Worm (Caenorhabditis elegans) whole organism, late embryonic: ENCODE measurements around the gene msp-40.

Experiments used
- T23F11.4 ChIP-seq: fragments of 200-800 bp; sonication (Bioruptor generic); optimal IDR thresholded peaks from 2 replicates; lab custom pipeline; 2018; ENCODE audit warnings: mild to moderate bottlenecking, missing genetic modification characterization, missing compliant biosample characterization
- Y22D7AL.16 ChIP-seq: sonication (generic microtip); optimal IDR thresholded peaks from 2 replicates; lab custom pipeline; 2016; ENCODE audit warnings: missing genetic modification characterization, missing compliant biosample characterization
- ahr-1 ChIP-seq: sonication (generic microtip); optimal IDR thresholded peaks from 2 replicates; lab custom pipeline; 2016; ENCODE audit warnings: missing genetic modification characterization, missing compliant biosample characterization
- ama-1 ChIP-seq: fragments of 150-350 bp; optimal IDR thresholded peaks from 2 replicates; lab custom pipeline; 2014
- ceh-6 ChIP-seq: fragments of 200-800 bp; sonication (Bioruptor generic); optimal IDR thresholded peaks from 2 replicates; lab custom pipeline; 2018; ENCODE audit warnings: mild to moderate bottlenecking, missing genetic modification characterization, missing compliant biosample characterization
- dmd-4 ChIP-seq: sonication (generic microtip); optimal IDR thresholded peaks from 2 replicates; lab custom pipeline; 2016; ENCODE audit warnings: borderline replicate concordance, missing genetic modification characterization, missing compliant biosample characterization
- nfya-1 ChIP-seq: sonication (generic microtip); optimal IDR thresholded peaks from 2 replicates; lab custom pipeline; 2017; ENCODE audit warnings: missing genetic modification characterization, mild to moderate bottlenecking, missing compliant biosample characterization, antibody characterized with exemption, moderate library complexity
- npax-4 ChIP-seq: sonication (generic microtip); optimal IDR thresholded peaks from 2 replicates; lab custom pipeline; 2016; ENCODE audit warnings: missing genetic modification characterization, missing compliant biosample characterization
- pqm-1 ChIP-seq: sonication (generic microtip); optimal IDR thresholded peaks from 2 replicates; lab custom pipeline; 2016; ENCODE audit warnings: missing genetic modification characterization, missing compliant biosample characterization
- rnt-1 ChIP-seq: sonication (generic microtip); optimal IDR thresholded peaks from 2 replicates; lab custom pipeline; 2016; ENCODE audit warnings: missing genetic modification characterization, missing compliant biosample characterization
- sox-4 ChIP-seq: sonication (generic microtip); optimal IDR thresholded peaks from 2 replicates; lab custom pipeline; 2017; ENCODE audit warnings: mild to moderate bottlenecking, missing genetic modification characterization, inconsistent platforms, missing compliant biosample characterization
- tbx-2 ChIP-seq: sonication (generic microtip); optimal IDR thresholded peaks from 2 replicates; lab custom pipeline; 2016; ENCODE audit warnings: missing genetic modification characterization, missing compliant biosample characterization
- tbx-7 ChIP-seq: sonication (generic microtip); optimal IDR thresholded peaks from 2 replicates; lab custom pipeline; 2016; ENCODE audit warnings: missing genotype, missing genetic modification characterization, missing compliant biosample characterization
- unc-3 ChIP-seq, 2 experiments: fragments of 200-800 bp in 1 of 2; sonication (Bioruptor generic) in 1 of 2; sonication (generic microtip) in 1 of 2; conservative IDR thresholded peaks in 1 of 2; optimal IDR thresholded peaks in 1 of 2; 2 replicates each; pipeline versions ENCODE4 v1.3.6 to Lab custom; 2016 to 2022; ENCODE audit warnings: missing compliant biosample characterization in 2 of 2, missing genetic modification characterization in 2 of 2, missing genetic modification reagents in 1 of 2

- TF ChIP-seq tbx-2 (tag; lab: Kevin White, UChicago) = no peak
- TF ChIP-seq pqm-1 = no peak
- TF ChIP-seq nfya-1 (tag; lab: Kevin White, UChicago) = no peak
- no peak for TF ChIP-seq npax-4 (tag; lab: Kevin White, UChicago)
- TF ChIP-seq ama-1 (lab: Kevin White, UChicago) = no peak
- no peak for TF ChIP-seq Y22D7AL.16 (tag; lab: Kevin White, UChicago)
- TF ChIP-seq ceh-6 = no peak
- no peak for TF ChIP-seq T23F11.4 (GFP tag; lab: Kevin White, UChicago)
- no peak for TF ChIP-seq sox-4 (tag; lab: Kevin White, UChicago)
- no peak for TF ChIP-seq unc-3 (GFP tag; conservative IDR thresholded peaks at IDR 0.05; lab: Robert Waterston, UW)
- no peak for TF ChIP-seq unc-3 (tag; optimal IDR thresholded peaks at IDR 0.05; lab: Kevin White, UChicago)
- no peak for TF ChIP-seq rnt-1
- no peak for TF ChIP-seq dmd-4
- no peak for TF ChIP-seq tbx-7 (tag; lab: Kevin White, UChicago)
- no peak for TF ChIP-seq ahr-1 (tag; lab: Kevin White, UChicago)
Measured at ce11 chrII:4793320-4793719, 31.9 kb upstream of the msp-40 start.
